Worm (Caenorhabditis elegans): ENCODE measurements around the gene spig-4.

The spig-4 gene

ce11 chrV:14268616-14269015 lies 38.1 kb downstream of the spig-4 start, which contains the start of gene F40G12.4:
Gene F40G12.4, minus strand, starts transcription at chrV:14268716.
- TF ChIP-seq lin-35 (GFP tag; optimal IDR thresholded peaks at IDR 0.05) (no peak), him-1 (tag; optimal IDR thresholded peaks at IDR 0.05) (no peak), cebp-2 (GFP tag; IDR thresholded peaks at IDR 0.05) (no peak), ceh-91 (GFP tag; IDR thresholded peaks at IDR 0.05) (no peak), hmg-20 (GFP tag; IDR thresholded peaks at IDR 0.05) (no peak), cebp-1 (GFP tag; IDR thresholded peaks at IDR 0.05) (no peak), cebp-1 (tag; optimal IDR thresholded peaks at IDR 0.05) (no peak), egl-44 (GFP tag; IDR thresholded peaks at IDR 0.05) (no peak), unc-62 (GFP tag; optimal IDR thresholded peaks at IDR 0.05) (no peak), B0261.1 (tag; optimal IDR thresholded peaks at IDR 0.05) (no peak)

ce11 chrV:14267326-14267942 lies 39.2 kb downstream of the spig-4 start:
- TF ChIP-seq ceh-91 (GFP tag; IDR thresholded peaks at IDR 0.05) (no peak), bed-1 (GFP tag; IDR thresholded peaks at IDR 0.05) (no peak), akir-1 (GFP tag; optimal IDR thresholded peaks at IDR 0.05) (no peak), snpc-3.4 (tag; optimal IDR thresholded peaks at IDR 0.05) (peak; percentile 79), xnd-1 (tag; optimal IDR thresholded peaks at IDR 0.05) (peak; percentile 11), hlh-26 (GFP tag; conservative IDR thresholded peaks at IDR 0.05) (no peak), madf-6 (GFP tag; IDR thresholded peaks at IDR 0.05) (peak; percentile 72), Y79H2A.3 (GFP tag; conservative IDR thresholded peaks at IDR 0.05) (no peak), pbrm-1 (GFP tag; IDR thresholded peaks at IDR 0.05) (peak; percentile 29; the same call in 1 of the 2 replicates), cebp-1 (GFP tag; IDR thresholded peaks at IDR 0.05) (no peak), cebp-1 (tag; optimal IDR thresholded peaks at IDR 0.05) (no peak), him-1 (tag; optimal IDR thresholded peaks at IDR 0.05) (peak; percentile 90), ztf-6 (GFP tag; IDR thresholded peaks at IDR 0.05) (no peak), hmg-1.2 (GFP tag; IDR thresholded peaks at IDR 0.05) (peak; percentile 59; the same call in 1 of the 2 replicates), hmg-20 (GFP tag; IDR thresholded peaks at IDR 0.05) (no peak), die-1 (tag; optimal IDR thresholded peaks at IDR 0.05) (peak; percentile 4), rcor-1 (GFP tag; IDR thresholded peaks at IDR 0.05) (peak; percentile 76), hsf-1 (GFP tag; IDR thresholded peaks at IDR 0.05) (peak; percentile 59; the same call in 1 of the 2 replicates), snpc-4 (GFP tag; optimal IDR thresholded peaks at IDR 0.05) (peak; percentile 92), snpc-4 (tag; optimal IDR thresholded peaks at IDR 0.05) (peak; percentile 82 to 96 (median 93)), lin-26 (GFP tag; IDR thresholded peaks at IDR 0.05) (0 out of 2 replicates have a peak, but pooled peaks have one; percentile 38), F49E8.2 (tag; optimal IDR thresholded peaks at IDR 0.05; ENCODE audit: insufficient read depth) (peak; percentile 23), hrde-1 (tag; optimal IDR thresholded peaks at IDR 0.05; ENCODE audit: borderline replicate concordance) (peak; percentile 30), fkh-3 (tag; optimal IDR thresholded peaks at IDR 0.05) (no peak), zfh-2 (GFP tag; conservative IDR thresholded peaks at IDR 0.05) (no peak), lsl-1 (GFP tag; optimal IDR thresholded peaks at IDR 0.05) (peak; percentile 48), D2030.7 (GFP tag; IDR thresholded peaks at IDR 0.05) (peak; percentile 81), rpc-1 (optimal IDR thresholded peaks at IDR 0.05) (no peak), rpc-1 (tag; optimal IDR thresholded peaks at IDR 0.05) (no peak), snpc-1.3 (tag; optimal IDR thresholded peaks at IDR 0.05; ENCODE audit: insufficient read depth) (peak; percentile 59), sea-2 (GFP tag; IDR thresholded peaks at IDR 0.05) (no peak), atf-7 (tag; optimal IDR thresholded peaks at IDR 0.05) (no peak), F23B12.7 (tag; optimal IDR thresholded peaks at IDR 0.05; ENCODE audit: insufficient read depth) (no peak), mcd-1 (GFP tag; IDR thresholded peaks at IDR 0.05) (no peak), ets-4 (GFP tag; optimal IDR thresholded peaks at IDR 0.05) (no peak), egrh-3 (GFP tag; IDR thresholded peaks at IDR 0.05) (no peak), tbp1 (GFP tag; optimal IDR thresholded peaks at IDR 0.05) (peak; percentile 23), ztf-28 (GFP tag; IDR thresholded peaks at IDR 0.05) (0 out of 2 replicates have a peak, but pooled peaks have one; percentile 5), attf-6 (GFP tag; IDR thresholded peaks at IDR 0.05) (peak; percentile 73), F33H1.4 (GFP tag; IDR thresholded peaks at IDR 0.05) (peak; percentile 38; the same call in 1 of the 2 replicates)

Measured in whole organism, young adult.